Worm (Caenorhabditis elegans) whole organism, mixed stage, embryonic: ENCODE measurements around the gene hum-2.

Experiments
- M03D4.4 ChIP-seq: sonication (generic microtip); optimal IDR thresholded peaks from 2 replicates; lab custom pipeline; 2017; ENCODE audit warnings: mild to moderate bottlenecking, missing genetic modification characterization, missing compliant biosample characterization
- ceh-83 ChIP-seq: fragments of 200-800 bp; sonication (Bioruptor generic); optimal IDR thresholded peaks from 2 replicates; lab custom pipeline; 2018; ENCODE audit warnings: mild to moderate bottlenecking, missing genetic modification characterization, missing compliant biosample characterization
- ham-2 ChIP-seq: fragments of 200-800 bp; sonication (Bioruptor generic); optimal IDR thresholded peaks from 2 replicates; lab custom pipeline; 2018; ENCODE audit warnings: mild to moderate bottlenecking, missing genetic modification characterization, missing compliant biosample characterization
- lsy-2 ChIP-seq: fragments of 150-350 bp; optimal IDR thresholded peaks from 2 replicates; lab custom pipeline; 2014; ENCODE audit warnings: missing biosample characterization, missing genetic modification characterization
- nhr-237 ChIP-seq: fragments of 150-350 bp; optimal IDR thresholded peaks from 2 replicates; lab custom pipeline; 2014; ENCODE audit warnings: missing biosample characterization, missing genetic modification characterization
- pha-4 ChIP-seq: fragments of 150-350 bp; optimal IDR thresholded peaks from 2 replicates; lab custom pipeline; 2018; ENCODE audit warnings: missing biosample characterization, missing genetic modification reagents, missing genetic modification characterization
- unc-39 ChIP-seq: fragments of 150-350 bp; optimal IDR thresholded peaks from 2 replicates; lab custom pipeline; 2014; ENCODE audit warnings: missing biosample characterization, missing genetic modification characterization
- unc-62 ChIP-seq: fragments of 150-350 bp; optimal IDR thresholded peaks from 2 replicates; lab custom pipeline; 2014; ENCODE audit warnings: missing biosample characterization, missing genetic modification reagents, missing genetic modification characterization
- ztf-11 ChIP-seq: fragments of 150-350 bp; optimal IDR thresholded peaks from 2 replicates; lab custom pipeline; 2014; ENCODE audit warnings: missing biosample characterization, missing genetic modification characterization

DNA sequence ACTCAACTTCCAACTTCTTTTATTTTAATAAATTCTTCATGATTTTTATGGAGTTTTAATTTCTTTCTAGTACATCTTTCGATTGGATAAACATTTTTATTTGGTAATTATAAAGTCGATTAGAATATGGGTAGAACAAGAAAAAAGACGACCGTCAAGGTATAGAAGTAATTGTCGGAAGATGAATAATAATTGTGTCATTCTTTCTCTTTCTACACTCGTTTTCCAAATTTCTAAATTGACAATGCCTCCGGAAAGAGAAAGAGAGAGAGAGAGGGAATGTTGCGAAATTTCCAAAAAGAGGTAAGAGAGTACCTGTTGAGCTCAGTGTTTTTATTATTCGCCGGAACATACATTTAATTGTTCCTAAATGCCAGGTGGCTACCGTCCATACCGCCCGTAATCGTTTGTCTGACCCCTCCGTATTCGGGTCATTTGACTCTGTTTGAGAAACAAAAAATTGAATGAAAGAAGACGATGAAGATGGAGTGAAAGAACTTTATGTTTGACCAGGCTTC is 4.1 kb upstream of the hum-2 start, which contains the start of gene E02C12.12:
- TF ChIP-seq nhr-237, result no peak
- no peak for TF ChIP-seq pha-4
- no peak for TF ChIP-seq unc-39 (tag; lab: Kevin White, UChicago)
- no peak for TF ChIP-seq unc-62 (GFP tag; lab: Kevin White, UChicago)
- no peak for TF ChIP-seq ham-2 (GFP tag; lab: Kevin White, UChicago)
- TF ChIP-seq ceh-83 (GFP tag; lab: Kevin White, UChicago), result no peak
- no peak for TF ChIP-seq ztf-11
- no peak for TF ChIP-seq lsy-2 (tag; lab: Kevin White, UChicago)
- no peak for TF ChIP-seq M03D4.4
